Fruit fly (Drosophila melanogaster) S2 (cell line): ENCODE measurements around the gene Exn.

Experiments used
- CG8478 ChIP-seq: fragments of >200 bp; optimal IDR thresholded peaks from 2 replicates; lab custom pipeline; 2018
- CTCF ChIP-seq, 2 experiments: fragments of >200 bp; optimal IDR thresholded peaks; 2 replicates each; lab custom pipeline; 2018

Gene Exn

dm6 chr3L:16988526-16988925 lies 18.7 kb downstream of the Exn start:
- no peak for TF ChIP-seq CG8478 (lab: Kevin White, UChicago)
- TF ChIP-seq CTCF (optimal IDR thresholded peaks at IDR 0.05; lab: Kevin White, UChicago) = no peak

- TF ChIP-seq CTCF (optimal IDR thresholded peaks at IDR 0.05; lab: Kevin White, UChicago) (no peak), CG8478 (lab: Kevin White, UChicago) (no peak)
Observed at dm6 chr3L:16989169-16989568, 19.4 kb downstream of the Exn start.

dm6 chr3L:16994805-16995204 lies 25.0 kb downstream of the Exn start:
- TF ChIP-seq CTCF (optimal IDR thresholded peaks at IDR 0.05; lab: Kevin White, UChicago) (no peak), CG8478 (lab: Kevin White, UChicago) (no peak)

- TF ChIP-seq CG8478 (lab: Kevin White, UChicago) = no peak
- no peak for TF ChIP-seq CTCF (optimal IDR thresholded peaks at IDR 0.05; lab: Kevin White, UChicago)
Observed at dm6 chr3L:17000289-17000688, 30.5 kb downstream of the Exn start.

dm6 chr3L:17001055-17001454 lies 31.2 kb downstream of the Exn start:
- no peak for TF ChIP-seq CTCF (optimal IDR thresholded peaks at IDR 0.05; lab: Kevin White, UChicago)
- TF ChIP-seq CG8478 (lab: Kevin White, UChicago) = no peak

dm6 chr3L:17002140-17002849 lies 32.5 kb downstream of the Exn start:
- TF ChIP-seq CG8478 (lab: Kevin White, UChicago) = no peak
- TF ChIP-seq CTCF (optimal IDR thresholded peaks at IDR 0.05; lab: Kevin White, UChicago) = no peak

- TF ChIP-seq CG8478 (lab: Kevin White, UChicago) (no peak), CTCF (optimal IDR thresholded peaks at IDR 0.05; lab: Kevin White, UChicago) (no peak)
Observed at dm6 chr3L:17003251-17004171, 33.7 kb downstream of the Exn start.

- TF ChIP-seq CG8478 (lab: Kevin White, UChicago) = no peak
- no peak for TF ChIP-seq CTCF (optimal IDR thresholded peaks at IDR 0.05; lab: Kevin White, UChicago)
Observed at dm6 chr3L:17004218-17004759, 34.5 kb downstream of the Exn start.

- no peak for TF ChIP-seq CG8478 (lab: Kevin White, UChicago)
- no peak for TF ChIP-seq CTCF (optimal IDR thresholded peaks at IDR 0.05; lab: Kevin White, UChicago)
Observed at dm6 chr3L:17004765-17005414, 35.1 kb downstream of the Exn start.

dm6 chr3L:17005415-17005796 lies 35.6 kb downstream of the Exn start:
- TF ChIP-seq CG8478 (lab: Kevin White, UChicago) = no peak
- TF ChIP-seq CTCF (optimal IDR thresholded peaks at IDR 0.05; lab: Kevin White, UChicago) = no peak

dm6 chr3L:17006250-17006693 lies 36.5 kb downstream of the Exn start:
- no peak for TF ChIP-seq CTCF (optimal IDR thresholded peaks at IDR 0.05; lab: Kevin White, UChicago)
- TF ChIP-seq CG8478 (lab: Kevin White, UChicago) = no peak

dm6 chr3L:17007041-17007471 lies 37.2 kb downstream of the Exn start:
- TF ChIP-seq CTCF (optimal IDR thresholded peaks at IDR 0.05; lab: Kevin White, UChicago) (no peak), CG8478 (lab: Kevin White, UChicago) (no peak)

- no peak for TF ChIP-seq CTCF (optimal IDR thresholded peaks at IDR 0.05; lab: Kevin White, UChicago)
- no peak for TF ChIP-seq CG8478 (lab: Kevin White, UChicago)
Observed at dm6 chr3L:17007496-17007895, 37.7 kb downstream of the Exn start.

- no peak for TF ChIP-seq CTCF (optimal IDR thresholded peaks at IDR 0.05; lab: Kevin White, UChicago)
- TF ChIP-seq CG8478 (lab: Kevin White, UChicago) = no peak
Observed at dm6 chr3L:17007945-17008344, 38.1 kb downstream of the Exn start.
